Fruit fly (Drosophila melanogaster): ENCODE data around the gene vers.

DNA sequence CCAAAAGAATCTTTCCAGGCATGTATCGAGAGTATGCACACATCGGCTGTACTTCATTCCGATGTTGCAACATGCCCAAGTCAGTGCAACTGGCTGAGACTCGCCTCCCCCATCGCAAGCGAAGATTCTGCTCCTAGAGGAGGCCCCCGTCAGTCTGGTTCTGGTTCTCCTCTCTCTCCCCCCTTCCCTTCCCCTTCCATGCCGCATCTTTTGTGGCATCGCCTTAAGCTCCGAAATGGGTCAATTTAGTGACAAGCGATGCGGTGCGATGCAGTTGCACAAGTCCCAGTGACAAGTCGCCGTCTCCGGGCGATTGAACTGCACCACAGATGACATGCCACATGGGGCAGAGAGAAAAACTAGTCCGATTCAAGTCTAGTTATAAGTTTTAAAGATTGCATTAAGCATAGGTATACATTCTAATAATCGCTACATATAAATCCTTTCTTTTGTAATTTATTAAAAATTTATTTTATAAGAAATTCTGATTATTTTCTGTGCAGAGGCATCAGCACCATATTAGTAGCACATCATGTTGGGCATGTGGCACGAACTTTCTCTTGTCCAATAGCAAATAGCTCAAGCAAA is 6.8 kb upstream of the vers start:
- TF ChIP-seq CG33017 (tag; optimal IDR thresholded peaks at IDR 0.05): no peak
- TF ChIP-seq Clk (GFP tag; optimal IDR thresholded peaks at IDR 0.05): no peak
- TF ChIP-seq CG1620 (GFP tag; optimal IDR thresholded peaks at IDR 0.05): no peak
- TF ChIP-seq cic (GFP tag; optimal IDR thresholded peaks at IDR 0.05): no peak
- no peak for TF ChIP-seq kay (GFP tag; ENCODE audit: borderline replicate concordance)
- no peak for TF ChIP-seq Crg-1 (GFP tag; optimal IDR thresholded peaks at IDR 0.05)
- no peak for TF ChIP-seq CG5204 (GFP tag; optimal IDR thresholded peaks at IDR 0.05)
- no peak for TF ChIP-seq CG7101 (tag; optimal IDR thresholded peaks at IDR 0.05)
- TF ChIP-seq CG12768 (GFP tag; optimal IDR thresholded peaks at IDR 0.05): no peak
- TF ChIP-seq CG11617 (GFP tag; optimal IDR thresholded peaks at IDR 0.05): no peak
- TF ChIP-seq bab1 (GFP tag; optimal IDR thresholded peaks at IDR 0.05): no peak
- TF ChIP-seq CG7045 (GFP tag; optimal IDR thresholded peaks at IDR 0.05): no peak

Data from whole organism, adult.